Worm (Caenorhabditis elegans) whole organism, L4/young adult: ENCODE results near the gene ZK632.2.

Experiments used
- W03F9.2 ChIP-seq: fragments of 150-350 bp; optimal IDR thresholded peaks from 2 replicates; lab custom pipeline; 2014; ENCODE audit warnings: missing biosample characterization, missing genetic modification characterization
- dao-5 ChIP-seq: sonication (generic microtip); optimal IDR thresholded peaks from 2 replicates; lab custom pipeline; 2016; ENCODE audit warnings: missing genotype, missing genetic modification characterization, moderate library complexity, missing compliant biosample characterization
- him-1 ChIP-seq: sonication (generic microtip); optimal IDR thresholded peaks from 2 replicates; lab custom pipeline; 2016; ENCODE audit warnings: missing genotype, missing genetic modification reagents, missing genetic modification characterization, missing compliant biosample characterization

ce11 chrIII:9826005-9826404, 27.1 kb downstream of the ZK632.2 start:
- no peak for TF ChIP-seq dao-5 (tag; lab: Kevin White, UChicago)
- no peak for TF ChIP-seq him-1 (tag; lab: Kevin White, UChicago)
- no peak for TF ChIP-seq W03F9.2 (tag; lab: Kevin White, UChicago)
